Worm (Caenorhabditis elegans) whole organism, L2 larva: ENCODE measurements around the gene Y105C5A.1269.

Source experiments
- F13H6.1 ChIP-seq: sonication (generic microtip); optimal IDR thresholded peaks from 2 replicates; lab custom pipeline; 2016; ENCODE audit warnings: missing genetic modification characterization, missing compliant biosample characterization
- R02D3.7 ChIP-seq: fragments of 150-350 bp; optimal IDR thresholded peaks from 2 replicates; lab custom pipeline; 2014; ENCODE audit warnings: missing biosample characterization, missing genetic modification characterization
- Y55F3AM.14 ChIP-seq: fragments of 200-800 bp; sonication (Bioruptor generic); optimal IDR thresholded peaks from 2 replicates; lab custom pipeline; 2018; ENCODE audit warnings: mild to moderate bottlenecking, missing genetic modification characterization, missing compliant biosample characterization
- ZK546.5 ChIP-seq: sonication (generic microtip); optimal IDR thresholded peaks from 2 replicates; lab custom pipeline; 2017; ENCODE audit warnings: missing biosample characterization, missing genetic modification characterization
- ama-1 ChIP-seq: fragments of 150-350 bp; optimal IDR thresholded peaks from 2 replicates; lab custom pipeline; 2018; ENCODE audit warnings: inconsistent platforms
- blmp-1 ChIP-seq: sonication (generic microtip); optimal IDR thresholded peaks from 2 replicates; lab custom pipeline; 2017; ENCODE audit warnings: missing genetic modification characterization, mild to moderate bottlenecking, missing compliant biosample characterization, antibody characterized with exemption, moderate library complexity; ENCODE audit not compliant: insufficient read depth
- ceh-16 ChIP-seq: fragments of 150-350 bp; optimal IDR thresholded peaks from 2 replicates; lab custom pipeline; 2014; ENCODE audit warnings: missing biosample characterization, missing genetic modification characterization
- ceh-82 ChIP-seq: fragments of 150-350 bp; optimal IDR thresholded peaks from 2 replicates; lab custom pipeline; 2014; ENCODE audit warnings: missing biosample characterization, missing genetic modification characterization
- dmd-4 ChIP-seq: sonication (generic microtip); optimal IDR thresholded peaks from 2 replicates; lab custom pipeline; 2017; ENCODE audit warnings: missing biosample characterization, missing genetic modification characterization
- egl-27 ChIP-seq: sonication (generic microtip); optimal IDR thresholded peaks from 3 replicates; lab custom pipeline; 2017; ENCODE audit warnings: missing biosample characterization, missing genetic modification reagents, missing genetic modification characterization
- elt-3 ChIP-seq: sonication (generic microtip); optimal IDR thresholded peaks from 2 replicates; lab custom pipeline; 2017; ENCODE audit warnings: missing biosample characterization, missing genetic modification characterization
- fos-1 ChIP-seq: fragments of 150-350 bp; optimal IDR thresholded peaks from 2 replicates; lab custom pipeline; 2014; ENCODE audit warnings: missing biosample characterization, missing genetic modification characterization
- gmeb-1 ChIP-seq: fragments of 150-350 bp; optimal IDR thresholded peaks from 2 replicates; lab custom pipeline; 2014; ENCODE audit warnings: missing biosample characterization, missing genetic modification characterization
- lin-11 ChIP-seq: fragments of 150-350 bp; sonication (generic microtip); optimal IDR thresholded peaks from 2 replicates; lab custom pipeline; 2014; ENCODE audit warnings: missing biosample characterization, missing genetic modification characterization, inconsistent platforms, mixed read lengths
- lin-13 ChIP-seq: fragments of 150-350 bp; optimal IDR thresholded peaks from 2 replicates; lab custom pipeline; 2014; ENCODE audit warnings: missing biosample characterization, missing genetic modification reagents, missing genetic modification characterization
- lin-39 ChIP-seq: fragments of 150-350 bp; optimal IDR thresholded peaks from 2 replicates; lab custom pipeline; 2014; ENCODE audit warnings: missing biosample characterization, missing genetic modification reagents, missing genetic modification characterization
- lsy-2 ChIP-seq, 2 experiments: fragments of 150-350 bp in 1 of 2; sonication (generic microtip) in 1 of 2; optimal IDR thresholded peaks; 2 replicates each; lab custom pipeline; 2014 to 2017; ENCODE audit warnings: missing biosample characterization in 2 of 2, missing genetic modification characterization in 2 of 2
- mbf-1 ChIP-seq: sonication (generic microtip); optimal IDR thresholded peaks from 2 replicates; lab custom pipeline; 2017; ENCODE audit warnings: missing biosample characterization, missing genetic modification characterization
- nhr-11 ChIP-seq: fragments of 150-350 bp; optimal IDR thresholded peaks from 2 replicates; lab custom pipeline; 2014; ENCODE audit warnings: missing biosample characterization, missing genetic modification characterization
- nhr-12 ChIP-seq: fragments of 150-350 bp; optimal IDR thresholded peaks from 2 replicates; lab custom pipeline; 2014; ENCODE audit warnings: missing biosample characterization, missing genetic modification characterization
- nhr-129 ChIP-seq: fragments of 150-350 bp; optimal IDR thresholded peaks from 2 replicates; lab custom pipeline; 2014; ENCODE audit warnings: missing biosample characterization, missing genetic modification characterization
- nhr-21 ChIP-seq: fragments of 150-350 bp; optimal IDR thresholded peaks from 2 replicates; lab custom pipeline; 2014; ENCODE audit warnings: missing biosample characterization, missing genetic modification characterization
- nhr-23 ChIP-seq: fragments of 150-350 bp; optimal IDR thresholded peaks from 2 replicates; lab custom pipeline; 2014; ENCODE audit warnings: missing biosample characterization, missing genetic modification reagents, missing genetic modification characterization
- nhr-237 ChIP-seq: fragments of 150-350 bp; optimal IDR thresholded peaks from 2 replicates; lab custom pipeline; 2014; ENCODE audit warnings: missing biosample characterization, missing genetic modification characterization
- nhr-25 ChIP-seq: fragments of 150-350 bp; sonication (generic microtip); optimal IDR thresholded peaks from 3 replicates; lab custom pipeline; 2014; ENCODE audit warnings: missing biosample characterization, missing genetic modification characterization
- nhr-6 ChIP-seq: fragments of 150-350 bp; optimal IDR thresholded peaks from 2 replicates; lab custom pipeline; 2014; ENCODE audit warnings: missing biosample characterization, missing genetic modification characterization
- nhr-77 ChIP-seq: fragments of 150-350 bp; optimal IDR thresholded peaks from 2 replicates; lab custom pipeline; 2014; ENCODE audit warnings: missing biosample characterization, missing genetic modification characterization
- peb-1 ChIP-seq: fragments of 150-350 bp; optimal IDR thresholded peaks from 2 replicates; lab custom pipeline; 2014; ENCODE audit warnings: missing biosample characterization, missing genetic modification characterization
- skn-1 ChIP-seq: sonication (generic microtip); optimal IDR thresholded peaks from 2 replicates; lab custom pipeline; 2017; ENCODE audit warnings: missing biosample characterization, missing genetic modification characterization
- sma-9 ChIP-seq, 2 experiments: fragments of 150-350 bp in 1 of 2; sonication (generic microtip) in 1 of 2; optimal IDR thresholded peaks; 2 replicates each; lab custom pipeline; 2014 to 2016; ENCODE audit warnings: missing genetic modification characterization in 2 of 2, mild to moderate bottlenecking in 1 of 2, missing biosample characterization in 1 of 2, missing compliant biosample characterization in 1 of 2, missing genetic modification reagents in 1 of 2, moderate library complexity in 1 of 2
- snpc-4 ChIP-seq: fragments of 150-350 bp; optimal IDR thresholded peaks from 2 replicates; lab custom pipeline; 2014; ENCODE audit warnings: missing biosample characterization, missing genetic modification characterization
- unc-55 ChIP-seq: fragments of 150-350 bp; sonication (generic microtip); optimal IDR thresholded peaks from 3 replicates; lab custom pipeline; 2014; ENCODE audit warnings: missing biosample characterization, missing genetic modification reagents, missing genetic modification characterization
- unc-62 ChIP-seq: fragments of 150-350 bp; optimal IDR thresholded peaks from 2 replicates; lab custom pipeline; 2014; ENCODE audit warnings: missing biosample characterization, missing genetic modification reagents, missing genetic modification characterization
- zag-1 ChIP-seq: fragments of 150-350 bp; optimal IDR thresholded peaks from 2 replicates; lab custom pipeline; 2014; ENCODE audit warnings: missing biosample characterization, missing genetic modification characterization
- ztf-1 ChIP-seq: fragments of 200-800 bp; sonication (Bioruptor generic); conservative IDR thresholded peaks from 2 replicates; pipeline ENCODE4 v1.3.6; 2022; ENCODE audit warnings: missing genetic modification characterization, missing compliant biosample characterization
- ztf-4 ChIP-seq: fragments of 150-350 bp; optimal IDR thresholded peaks from 2 replicates; lab custom pipeline; 2014; ENCODE audit warnings: missing biosample characterization, missing genetic modification characterization

Gene Y105C5A.1269

ce11 chrIV:15861499-15861898 lies 14.3 kb downstream of the Y105C5A.1269 start:
- TF ChIP-seq gmeb-1 (tag; lab: Kevin White, UChicago) (no peak), ztf-1 (GFP tag; lab: Robert Waterston, UW) (no peak), ztf-4 (tag; lab: Kevin White, UChicago) (no peak), R02D3.7 (no peak), lin-39 (no peak), Y55F3AM.14 (no peak), fos-1 (tag; lab: Kevin White, UChicago) (no peak), peb-1 (tag; lab: Kevin White, UChicago) (no peak), lsy-2 (tag; optimal IDR thresholded peaks at IDR 0.05; lab: Kevin White, UChicago) (no peak), nhr-25 (no peak), unc-55 (GFP tag; lab: Kevin White, UChicago) (no peak), nhr-237 (tag; lab: Kevin White, UChicago) (no peak), ceh-82 (no peak), zag-1 (tag; lab: Kevin White, UChicago) (no peak)

DNA sequence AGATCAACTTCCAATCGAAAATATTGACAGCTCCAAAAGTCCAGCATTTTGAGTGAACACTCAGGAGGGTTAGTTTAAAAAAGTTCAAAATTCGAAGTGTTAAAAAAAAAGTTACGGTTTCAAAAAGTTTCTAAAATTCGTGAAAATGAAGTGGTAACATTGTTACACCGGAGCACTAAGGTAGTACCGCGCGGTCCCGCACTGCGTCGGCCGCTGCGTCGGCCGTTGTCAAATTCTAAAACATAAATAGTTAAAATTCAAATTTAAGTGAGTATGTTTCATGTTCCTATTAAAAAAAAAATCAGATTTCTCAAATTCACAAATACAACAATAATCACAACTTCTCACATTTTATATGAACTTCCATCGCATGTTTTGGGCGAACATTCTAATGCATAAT lies 21.1 kb downstream of the Y105C5A.1269 start:
- TF ChIP-seq nhr-11 (tag; lab: Kevin White, UChicago) (no peak), peb-1 (tag; lab: Kevin White, UChicago) (no peak), dmd-4 (tag; lab: Kevin White, UChicago) (no peak), R02D3.7 (no peak), mbf-1 (tag; lab: Kevin White, UChicago) (no peak)
- TF ChIP-seq, all 48 proteins: peak for 0

- TF ChIP-seq elt-3 (no peak), ZK546.5 (tag; lab: Kevin White, UChicago) (no peak), sma-9 (GFP tag; optimal IDR thresholded peaks at IDR 0.05; lab: Kevin White, UChicago) (no peak), sma-9 (tag; optimal IDR thresholded peaks at IDR 0.05; lab: Kevin White, UChicago) (no peak), egl-27 (tag; lab: Kevin White, UChicago) (no peak), ztf-4 (tag; lab: Kevin White, UChicago) (no peak), lin-13 (GFP tag; lab: Kevin White, UChicago) (no peak), R02D3.7 (no peak)
These were observed 23.2 kb downstream of the Y105C5A.1269 start, which contains the start of gene Y105C5B.1 for ce11 chrIV:15870356-15870755. Gene Y105C5B.1, plus strand, starts transcription at chrIV:15870656.

DNA sequence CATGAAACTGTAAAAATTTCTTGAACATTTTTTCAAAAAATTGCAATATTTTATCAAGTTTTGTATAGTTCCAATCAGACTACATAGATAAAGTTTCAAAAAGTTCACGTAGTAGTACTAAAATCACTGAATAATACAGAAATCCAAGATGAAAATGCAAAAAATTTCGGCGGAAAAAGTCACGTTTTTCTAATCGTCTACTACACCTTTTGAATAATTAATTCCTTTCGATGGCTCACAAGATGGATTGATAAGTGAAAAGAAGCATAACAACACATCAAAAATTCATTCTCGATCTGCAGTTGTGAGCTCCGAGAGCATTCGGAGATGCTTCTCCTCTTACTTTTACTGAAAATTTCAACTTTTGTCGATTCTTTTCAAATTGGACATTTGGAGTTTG lies 25.4 kb downstream of the Y105C5A.1269 start, which contains the start of gene gcy-25:
Gene gcy-25 (plus strand): TSS at position 301 of the 400 bp plus-strand sequence.
- TF ChIP-seq nhr-12 (tag; lab: Kevin White, UChicago) = no peak

- no peak for TF ChIP-seq blmp-1 (tag; lab: Kevin White, UChicago)
These were observed 31.1 kb downstream of the Y105C5A.1269 start for ce11 chrIV:15878262-15878661.

DNA sequence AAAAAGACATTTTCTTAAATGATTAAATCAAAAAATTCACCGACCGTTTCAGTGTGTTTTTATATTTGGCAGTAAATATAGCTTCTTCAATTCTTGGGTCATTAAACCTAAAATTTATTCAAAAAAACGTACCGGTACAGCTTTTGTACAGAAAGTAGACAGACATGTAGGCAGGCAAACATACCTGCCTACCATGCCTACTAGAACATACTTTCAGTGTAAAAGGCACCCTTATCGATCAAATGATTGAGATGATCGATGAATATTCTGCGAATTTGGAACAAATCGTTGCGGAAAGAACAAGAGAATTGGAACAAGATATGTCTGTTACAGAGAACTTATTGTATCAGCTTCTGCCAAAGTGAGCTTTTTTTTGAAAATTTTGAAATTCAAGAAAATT lies 32.9 kb downstream of the Y105C5A.1269 start:
- TF ChIP-seq lin-11 (tag; lab: Kevin White, UChicago) (no peak), lin-13 (GFP tag; lab: Kevin White, UChicago) (no peak), nhr-25 (no peak), ama-1 (lab: Kevin White, UChicago) (no peak), ztf-1 (GFP tag; lab: Robert Waterston, UW) (no peak), F13H6.1 (no peak), ceh-16 (tag; lab: Kevin White, UChicago) (no peak), nhr-21 (tag; lab: Kevin White, UChicago) (no peak)

- TF ChIP-seq lin-39 (no peak), skn-1 (tag; lab: Kevin White, UChicago) (no peak), dmd-4 (tag; lab: Kevin White, UChicago) (no peak), nhr-77 (tag; lab: Kevin White, UChicago) (no peak), elt-3 (no peak), nhr-23 (tag; lab: Kevin White, UChicago) (no peak), nhr-11 (tag; lab: Kevin White, UChicago) (no peak), nhr-25 (no peak), nhr-12 (tag; lab: Kevin White, UChicago) (no peak), nhr-21 (tag; lab: Kevin White, UChicago) (no peak), blmp-1 (tag; lab: Kevin White, UChicago) (no peak), fos-1 (tag; lab: Kevin White, UChicago) (no peak), nhr-129 (tag; lab: Kevin White, UChicago) (no peak), snpc-4 (tag; lab: Kevin White, UChicago) (no peak), unc-55 (GFP tag; lab: Kevin White, UChicago) (no peak), R02D3.7 (no peak), mbf-1 (tag; lab: Kevin White, UChicago) (no peak), nhr-6 (tag; lab: Kevin White, UChicago) (no peak), unc-62 (GFP tag; lab: Kevin White, UChicago) (no peak)
These were observed 36.7 kb downstream of the Y105C5A.1269 start, which contains the start of gene Y105C5B.3 for ce11 chrIV:15883922-15884321. Gene Y105C5B.3, plus strand, starts transcription at chrIV:15884222.
